Worm (Caenorhabditis elegans) whole organism, L2 larva: ENCODE data around the gene Y43F8B.13.

Source experiments
- C34F6.9 ChIP-seq: fragments of 150-350 bp; optimal IDR thresholded peaks from 2 replicates; lab custom pipeline; 2014; ENCODE audit warnings: missing biosample characterization, missing genetic modification characterization
- R02D3.7 ChIP-seq: fragments of 150-350 bp; optimal IDR thresholded peaks from 2 replicates; lab custom pipeline; 2014; ENCODE audit warnings: missing biosample characterization, missing genetic modification characterization
- ZK546.5 ChIP-seq: sonication (generic microtip); optimal IDR thresholded peaks from 2 replicates; lab custom pipeline; 2017; ENCODE audit warnings: missing biosample characterization, missing genetic modification characterization
- blmp-1 ChIP-seq: sonication (generic microtip); optimal IDR thresholded peaks from 2 replicates; lab custom pipeline; 2017; ENCODE audit warnings: missing genetic modification characterization, mild to moderate bottlenecking, missing compliant biosample characterization, antibody characterized with exemption, moderate library complexity; ENCODE audit not compliant: insufficient read depth
- ceh-16 ChIP-seq: fragments of 150-350 bp; optimal IDR thresholded peaks from 2 replicates; lab custom pipeline; 2014; ENCODE audit warnings: missing biosample characterization, missing genetic modification characterization
- ceh-82 ChIP-seq: fragments of 150-350 bp; optimal IDR thresholded peaks from 2 replicates; lab custom pipeline; 2014; ENCODE audit warnings: missing biosample characterization, missing genetic modification characterization
- crh-2 ChIP-seq: sonication (generic microtip); optimal IDR thresholded peaks from 2 replicates; lab custom pipeline; 2017; ENCODE audit warnings: missing biosample characterization, missing genetic modification characterization
- dmd-4 ChIP-seq: sonication (generic microtip); optimal IDR thresholded peaks from 2 replicates; lab custom pipeline; 2017; ENCODE audit warnings: missing biosample characterization, missing genetic modification characterization
- egl-27 ChIP-seq: sonication (generic microtip); optimal IDR thresholded peaks from 3 replicates; lab custom pipeline; 2017; ENCODE audit warnings: missing biosample characterization, missing genetic modification reagents, missing genetic modification characterization
- elt-1 ChIP-seq: fragments of 150-350 bp; optimal IDR thresholded peaks from 2 replicates; lab custom pipeline; 2014; ENCODE audit warnings: missing biosample characterization, missing genetic modification characterization
- fos-1 ChIP-seq: fragments of 150-350 bp; optimal IDR thresholded peaks from 2 replicates; lab custom pipeline; 2014; ENCODE audit warnings: missing biosample characterization, missing genetic modification characterization
- lin-13 ChIP-seq: fragments of 150-350 bp; optimal IDR thresholded peaks from 2 replicates; lab custom pipeline; 2014; ENCODE audit warnings: missing biosample characterization, missing genetic modification reagents, missing genetic modification characterization
- lsy-2 ChIP-seq, 2 experiments: fragments of 150-350 bp in 1 of 2; sonication (generic microtip) in 1 of 2; optimal IDR thresholded peaks; 2 replicates each; lab custom pipeline; 2014 to 2017; ENCODE audit warnings: missing biosample characterization in 2 of 2, missing genetic modification characterization in 2 of 2
- mab-5 ChIP-seq: fragments of 150-350 bp; optimal IDR thresholded peaks from 2 replicates; lab custom pipeline; 2014; ENCODE audit warnings: missing biosample characterization, missing genetic modification characterization
- mdl-1 ChIP-seq, 2 experiments: fragments of 150-350 bp in 1 of 2; sonication (generic microtip) in 1 of 2; optimal IDR thresholded peaks; 2 replicates each; lab custom pipeline; 2017; ENCODE audit warnings: missing biosample characterization in 2 of 2, missing genetic modification characterization in 2 of 2
- nhr-10 ChIP-seq: sonication (generic microtip); optimal IDR thresholded peaks from 2 replicates; lab custom pipeline; 2017; ENCODE audit warnings: missing biosample characterization, missing genetic modification characterization
- nhr-12 ChIP-seq: fragments of 150-350 bp; optimal IDR thresholded peaks from 2 replicates; lab custom pipeline; 2014; ENCODE audit warnings: missing biosample characterization, missing genetic modification characterization
- nhr-129 ChIP-seq: fragments of 150-350 bp; optimal IDR thresholded peaks from 2 replicates; lab custom pipeline; 2014; ENCODE audit warnings: missing biosample characterization, missing genetic modification characterization
- nhr-21 ChIP-seq: fragments of 150-350 bp; optimal IDR thresholded peaks from 2 replicates; lab custom pipeline; 2014; ENCODE audit warnings: missing biosample characterization, missing genetic modification characterization
- nhr-23 ChIP-seq: fragments of 150-350 bp; optimal IDR thresholded peaks from 2 replicates; lab custom pipeline; 2014; ENCODE audit warnings: missing biosample characterization, missing genetic modification reagents, missing genetic modification characterization
- nhr-77 ChIP-seq: fragments of 150-350 bp; optimal IDR thresholded peaks from 2 replicates; lab custom pipeline; 2014; ENCODE audit warnings: missing biosample characterization, missing genetic modification characterization
- peb-1 ChIP-seq: fragments of 150-350 bp; optimal IDR thresholded peaks from 2 replicates; lab custom pipeline; 2014; ENCODE audit warnings: missing biosample characterization, missing genetic modification characterization
- sem-4 ChIP-seq: fragments of 150-350 bp; optimal IDR thresholded peaks from 2 replicates; lab custom pipeline; 2014; ENCODE audit warnings: missing biosample characterization, missing genetic modification reagents, missing genetic modification characterization
- skn-1 ChIP-seq: sonication (generic microtip); optimal IDR thresholded peaks from 2 replicates; lab custom pipeline; 2017; ENCODE audit warnings: missing biosample characterization, missing genetic modification characterization
- sma-3 ChIP-seq: sonication (generic microtip); optimal IDR thresholded peaks from 2 replicates; lab custom pipeline; 2016; ENCODE audit warnings: missing genetic modification reagents, missing genetic modification characterization, missing compliant biosample characterization
- sma-9 ChIP-seq, 2 experiments: fragments of 150-350 bp in 1 of 2; sonication (generic microtip) in 1 of 2; optimal IDR thresholded peaks; 2 replicates each; lab custom pipeline; 2014 to 2016; ENCODE audit warnings: missing genetic modification characterization in 2 of 2, mild to moderate bottlenecking in 1 of 2, missing biosample characterization in 1 of 2, missing compliant biosample characterization in 1 of 2, missing genetic modification reagents in 1 of 2, moderate library complexity in 1 of 2
- snpc-4 ChIP-seq: fragments of 150-350 bp; optimal IDR thresholded peaks from 2 replicates; lab custom pipeline; 2014; ENCODE audit warnings: missing biosample characterization, missing genetic modification characterization
- unc-39 ChIP-seq: fragments of 150-350 bp; optimal IDR thresholded peaks from 2 replicates; lab custom pipeline; 2014; ENCODE audit warnings: missing biosample characterization, missing genetic modification characterization
- unc-55 ChIP-seq: fragments of 150-350 bp; sonication (generic microtip); optimal IDR thresholded peaks from 3 replicates; lab custom pipeline; 2014; ENCODE audit warnings: missing biosample characterization, missing genetic modification reagents, missing genetic modification characterization
- unc-62 ChIP-seq: fragments of 150-350 bp; optimal IDR thresholded peaks from 2 replicates; lab custom pipeline; 2014; ENCODE audit warnings: missing biosample characterization, missing genetic modification reagents, missing genetic modification characterization
- zag-1 ChIP-seq: fragments of 150-350 bp; optimal IDR thresholded peaks from 2 replicates; lab custom pipeline; 2014; ENCODE audit warnings: missing biosample characterization, missing genetic modification characterization
- ztf-11 ChIP-seq: sonication (generic microtip); optimal IDR thresholded peaks from 2 replicates; lab custom pipeline; 2017; ENCODE audit warnings: missing biosample characterization, missing genetic modification characterization
- ztf-4 ChIP-seq: fragments of 150-350 bp; optimal IDR thresholded peaks from 2 replicates; lab custom pipeline; 2014; ENCODE audit warnings: missing biosample characterization, missing genetic modification characterization

Y43F8B.13 gene

DNA sequence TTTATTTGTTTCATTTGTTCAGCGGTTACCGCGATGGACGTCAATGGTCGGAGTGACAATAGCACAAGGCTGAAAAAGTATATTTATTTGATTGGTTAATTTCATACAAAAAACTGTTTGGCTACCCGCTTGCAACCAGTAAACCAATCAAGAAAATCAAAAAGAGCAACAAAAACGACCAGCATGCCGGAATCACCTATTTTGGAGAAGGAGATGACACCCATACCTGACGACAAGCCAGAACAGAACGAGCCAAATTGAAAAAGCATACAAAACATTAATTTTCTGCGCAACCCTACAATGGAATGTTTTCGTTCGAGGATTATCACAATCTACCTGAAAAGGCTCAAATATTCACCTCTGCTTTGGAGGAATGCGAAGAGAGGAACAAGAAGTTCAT lies 34.7 kb downstream of the Y43F8B.13 start, which contains the start of gene Y43F8B.7:
Gene Y43F8B.7 (plus strand): TSS at position 301 of the 400 bp plus-strand sequence.
- TF ChIP-seq unc-55, result no peak

- TF ChIP-seq peb-1 (tag; lab: Kevin White, UChicago) (no peak), nhr-12 (tag; lab: Kevin White, UChicago) (no peak)
Observed at ce11 chrV:19491302-19491701, 35.6 kb downstream of the Y43F8B.13 start, which contains the start of gene Y43F8B.29. Gene Y43F8B.29 (plus strand): TSS chrV:19491602.

DNA sequence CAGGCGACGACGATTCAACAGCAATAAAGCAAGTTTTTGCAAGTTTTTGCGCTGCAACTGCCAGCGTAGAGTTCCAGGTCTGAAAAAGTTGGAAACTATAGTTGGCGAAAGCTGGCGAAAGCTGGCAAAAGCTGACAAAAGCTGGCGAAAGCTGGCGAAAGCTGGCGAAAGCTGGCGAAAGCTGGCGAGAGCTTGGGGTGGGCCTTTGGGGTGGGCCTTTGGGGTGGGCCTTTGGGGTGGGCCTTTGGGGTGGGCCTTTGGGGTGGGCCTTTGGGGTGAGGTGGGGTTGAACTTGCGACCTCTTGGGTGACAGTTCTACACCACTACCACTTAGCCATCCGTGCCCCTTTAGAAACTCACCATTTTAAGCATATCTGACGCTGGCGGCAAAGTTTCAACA lies 39.4 kb downstream of the Y43F8B.13 start:
- TF ChIP-seq lin-13 (GFP tag; lab: Kevin White, UChicago) (no peak), sma-9 (GFP tag; optimal IDR thresholded peaks at IDR 0.05; lab: Kevin White, UChicago) (no peak), sma-9 (tag; optimal IDR thresholded peaks at IDR 0.05; lab: Kevin White, UChicago) (no peak), C34F6.9 (tag; lab: Kevin White, UChicago) (no peak), nhr-23 (tag; lab: Kevin White, UChicago) (no peak), unc-39 (no peak), nhr-10 (tag; lab: Kevin White, UChicago) (no peak), blmp-1 (no peak), ceh-82 (tag; lab: Kevin White, UChicago) (no peak), ZK546.5 (tag; lab: Kevin White, UChicago) (no peak), fos-1 (no peak), ztf-4 (tag; lab: Kevin White, UChicago) (no peak), nhr-77 (no peak), unc-62 (GFP tag; lab: Kevin White, UChicago) (no peak), nhr-12 (tag; lab: Kevin White, UChicago) (no peak), sma-3 (GFP tag; lab: Kevin White, UChicago) (no peak), mab-5 (tag; lab: Kevin White, UChicago) (no peak), snpc-4 (tag; lab: Kevin White, UChicago) (no peak), mdl-1 (tag; optimal IDR thresholded peaks at IDR 0.05; lab: Kevin White, UChicago) (no peak)

DNA sequence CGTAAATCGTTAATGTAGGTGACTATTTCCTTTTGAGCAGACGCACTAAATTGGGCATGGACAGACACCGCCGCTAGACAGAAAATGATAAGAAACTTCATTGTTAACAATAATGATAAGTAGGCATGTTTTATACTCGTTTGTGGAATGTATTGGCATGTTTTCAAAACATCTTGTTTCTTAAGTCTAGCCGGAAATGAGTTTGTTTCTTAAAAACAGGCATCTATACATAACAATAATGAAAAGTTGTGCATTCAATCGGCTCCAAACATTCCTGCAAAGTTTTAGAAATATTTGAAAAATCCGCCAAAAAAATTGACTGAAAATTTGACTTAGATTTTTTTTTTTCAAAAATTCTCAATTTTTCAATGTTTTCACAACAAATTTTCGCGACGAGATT lies 39.8 kb downstream of the Y43F8B.13 start, which contains the start of gene scl-21:
Gene scl-21 (minus strand): TSS at position 101 of the 400 bp plus-strand sequence.
- no peak for TF ChIP-seq skn-1 (tag; lab: Kevin White, UChicago)
- TF ChIP-seq dmd-4, result no peak
- no peak for TF ChIP-seq zag-1 (tag; lab: Kevin White, UChicago)
- TF ChIP-seq R02D3.7, result no peak
- no peak for TF ChIP-seq mab-5 (tag; lab: Kevin White, UChicago)
- no peak for TF ChIP-seq ZK546.5 (tag; lab: Kevin White, UChicago)
- no peak for TF ChIP-seq sem-4 (tag; lab: Kevin White, UChicago)
- no peak for TF ChIP-seq ztf-11 (tag; lab: Kevin White, UChicago)
- no peak for TF ChIP-seq ztf-4 (tag; lab: Kevin White, UChicago)
- TF ChIP-seq nhr-129 (tag; lab: Kevin White, UChicago), result no peak
- no peak for TF ChIP-seq mdl-1 (tag; optimal IDR thresholded peaks at IDR 0.05; lab: Kevin White, UChicago)
- TF ChIP-seq nhr-12 (tag; lab: Kevin White, UChicago), result no peak
- no peak for TF ChIP-seq egl-27 (tag; lab: Kevin White, UChicago)

- TF ChIP-seq dmd-4 (no peak), sem-4 (tag; lab: Kevin White, UChicago) (no peak), ztf-4 (tag; lab: Kevin White, UChicago) (no peak), elt-1 (tag; lab: Kevin White, UChicago) (no peak), lsy-2 (tag; optimal IDR thresholded peaks at IDR 0.05; lab: Kevin White, UChicago) (no peak), mab-5 (tag; lab: Kevin White, UChicago) (no peak), crh-2 (tag; lab: Kevin White, UChicago) (no peak), ceh-16 (no peak), nhr-21 (no peak), mdl-1 (tag; optimal IDR thresholded peaks at IDR 0.05; lab: Kevin White, UChicago) (no peak), nhr-12 (tag; lab: Kevin White, UChicago) (no peak), sma-9 (GFP tag; optimal IDR thresholded peaks at IDR 0.05; lab: Kevin White, UChicago) (no peak), sma-9 (tag; optimal IDR thresholded peaks at IDR 0.05; lab: Kevin White, UChicago) (no peak), blmp-1 (no peak), ztf-11 (tag; lab: Kevin White, UChicago) (no peak), C34F6.9 (tag; lab: Kevin White, UChicago) (no peak)
Observed at ce11 chrV:19497087-19497486, 41.3 kb downstream of the Y43F8B.13 start.
